Worm (Caenorhabditis elegans): ENCODE measurements around the gene aos-1.

- TF ChIP-seq lsy-2 (tag; optimal IDR thresholded peaks at IDR 0.05), result no peak
- no peak for TF ChIP-seq blmp-1 (tag; optimal IDR thresholded peaks at IDR 0.05)
- no peak for TF ChIP-seq ceh-63 (GFP tag; optimal IDR thresholded peaks at IDR 0.05)
- TF ChIP-seq nhr-77 (tag; optimal IDR thresholded peaks at IDR 0.05), result no peak
- TF ChIP-seq ets-5 (GFP tag; IDR thresholded peaks at IDR 0.05), result no peak
- no peak for TF ChIP-seq ztf-11 (tag; optimal IDR thresholded peaks at IDR 0.05)
- no peak for TF ChIP-seq ama-1 (optimal IDR thresholded peaks at IDR 0.05)
- TF ChIP-seq Y116A8C.19 (tag; optimal IDR thresholded peaks at IDR 0.05; ENCODE audit: borderline replicate concordance), result no peak
- TF ChIP-seq ztf-4 (tag; optimal IDR thresholded peaks at IDR 0.05), result no peak
- no peak for TF ChIP-seq rnt-1 (tag; optimal IDR thresholded peaks at IDR 0.05)
- no peak for TF ChIP-seq nhr-28 (tag; optimal IDR thresholded peaks at IDR 0.05)
- TF ChIP-seq pag-3 (tag; optimal IDR thresholded peaks at IDR 0.05; ENCODE audit: borderline replicate concordance, insufficient read depth), result no peak
- no peak for TF ChIP-seq skn-1 (tag; optimal IDR thresholded peaks at IDR 0.05)
Measured at ce11 chrV:10123324-10123723, 6.8 kb downstream of the aos-1 start, which contains the start of gene C08B6.6.

Data from whole organism, L1 larva.